Worm (Caenorhabditis elegans) whole organism, mixed stage, embryonic: ENCODE results near the gene fbxb-44.

Experiments
- M03D4.4 ChIP-seq: sonication (generic microtip); optimal IDR thresholded peaks from 2 replicates; lab custom pipeline; 2017; ENCODE audit warnings: mild to moderate bottlenecking, missing genetic modification characterization, missing compliant biosample characterization
- bed-3 ChIP-seq: fragments of 200-800 bp; sonication (Bioruptor generic); optimal IDR thresholded peaks from 3 replicates; lab custom pipeline; 2018; ENCODE audit warnings: mild to moderate bottlenecking, missing genetic modification characterization, moderate library complexity, missing compliant biosample characterization
- blmp-1 ChIP-seq: fragments of 150-350 bp; optimal IDR thresholded peaks from 2 replicates; lab custom pipeline; 2014; ENCODE audit warnings: missing biosample characterization, missing genetic modification characterization
- ceh-39 ChIP-seq: fragments of 150-350 bp; optimal IDR thresholded peaks from 2 replicates; lab custom pipeline; 2014; ENCODE audit warnings: missing biosample characterization, missing genetic modification characterization
- ceh-43 ChIP-seq: fragments of 200-800 bp; sonication (Bioruptor generic); optimal IDR thresholded peaks from 2 replicates; lab custom pipeline; 2018; ENCODE audit warnings: mild to moderate bottlenecking, missing genetic modification characterization, moderate library complexity, missing compliant biosample characterization
- ceh-83 ChIP-seq: fragments of 200-800 bp; sonication (Bioruptor generic); optimal IDR thresholded peaks from 2 replicates; lab custom pipeline; 2018; ENCODE audit warnings: mild to moderate bottlenecking, missing genetic modification characterization, missing compliant biosample characterization
- ces-1 ChIP-seq: fragments of 150-350 bp; optimal IDR thresholded peaks from 2 replicates; lab custom pipeline; 2014; ENCODE audit warnings: missing biosample characterization, missing genetic modification reagents, missing genetic modification characterization
- cnd-1 ChIP-seq: fragments of 200-800 bp; sonication (Bioruptor generic); optimal IDR thresholded peaks from 2 replicates; lab custom pipeline; 2018; ENCODE audit warnings: mild to moderate bottlenecking, missing genetic modification characterization, missing compliant biosample characterization
- drap-1 ChIP-seq: fragments of 200-800 bp; sonication (Bioruptor generic); optimal IDR thresholded peaks from 3 replicates; lab custom pipeline; 2018; ENCODE audit warnings: mild to moderate bottlenecking, missing genetic modification characterization, missing compliant biosample characterization
- elt-1 ChIP-seq: sonication (generic microtip); optimal IDR thresholded peaks from 2 replicates; lab custom pipeline; 2017; ENCODE audit warnings: missing genetic modification characterization, mild to moderate bottlenecking, missing compliant biosample characterization, antibody characterized with exemption, moderate library complexity, borderline replicate concordance; ENCODE audit not compliant: insufficient read depth
- elt-3 ChIP-seq: fragments of 150-350 bp; optimal IDR thresholded peaks from 2 replicates; lab custom pipeline; 2014; ENCODE audit warnings: missing biosample characterization, missing genetic modification characterization
- flh-1 ChIP-seq: fragments of 200-800 bp; sonication (Bioruptor generic); optimal IDR thresholded peaks from 2 replicates; lab custom pipeline; 2018; ENCODE audit warnings: mild to moderate bottlenecking, missing genetic modification characterization, moderate library complexity, missing compliant biosample characterization
- ham-2 ChIP-seq: fragments of 200-800 bp; sonication (Bioruptor generic); optimal IDR thresholded peaks from 2 replicates; lab custom pipeline; 2018; ENCODE audit warnings: mild to moderate bottlenecking, missing genetic modification characterization, missing compliant biosample characterization
- lin-13 ChIP-seq: fragments of 150-350 bp; optimal IDR thresholded peaks from 2 replicates; lab custom pipeline; 2014; ENCODE audit warnings: missing biosample characterization, missing genetic modification characterization
- lin-32 ChIP-seq: fragments of 200-800 bp; sonication (Bioruptor generic); optimal IDR thresholded peaks from 2 replicates; lab custom pipeline; 2018; ENCODE audit warnings: mild to moderate bottlenecking, missing genetic modification characterization, missing compliant biosample characterization
- mab-5 ChIP-seq: fragments of 150-350 bp; optimal IDR thresholded peaks from 2 replicates; lab custom pipeline; 2014; ENCODE audit warnings: missing biosample characterization, missing genetic modification characterization
- mep-1 ChIP-seq: fragments of 150-350 bp; optimal IDR thresholded peaks from 2 replicates; lab custom pipeline; 2017; ENCODE audit warnings: missing biosample characterization, missing genetic modification reagents, missing genetic modification characterization, inconsistent platforms
- nhr-12 ChIP-seq: fragments of 150-350 bp; optimal IDR thresholded peaks from 2 replicates; lab custom pipeline; 2014; ENCODE audit warnings: missing biosample characterization, missing genetic modification characterization
- nhr-2 ChIP-seq: fragments of 150-350 bp; optimal IDR thresholded peaks from 2 replicates; lab custom pipeline; 2014; ENCODE audit warnings: missing biosample characterization, missing genetic modification characterization
- nhr-237 ChIP-seq: fragments of 150-350 bp; optimal IDR thresholded peaks from 2 replicates; lab custom pipeline; 2014; ENCODE audit warnings: missing biosample characterization, missing genetic modification characterization
- nhr-28 ChIP-seq: fragments of 150-350 bp; optimal IDR thresholded peaks from 2 replicates; lab custom pipeline; 2014; ENCODE audit warnings: missing biosample characterization, missing genetic modification characterization
- nhr-76 ChIP-seq: sonication (generic microtip); optimal IDR thresholded peaks from 2 replicates; lab custom pipeline; 2017; ENCODE audit warnings: missing biosample characterization, missing genetic modification characterization
- pha-4 ChIP-seq: fragments of 150-350 bp; optimal IDR thresholded peaks from 2 replicates; lab custom pipeline; 2018; ENCODE audit warnings: missing biosample characterization, missing genetic modification reagents, missing genetic modification characterization
- sem-2 ChIP-seq: fragments of 200-800 bp; sonication (Bioruptor generic); optimal IDR thresholded peaks from 2 replicates; lab custom pipeline; 2018; ENCODE audit warnings: mild to moderate bottlenecking, missing genetic modification characterization, missing compliant biosample characterization
- snpc-4 ChIP-seq: fragments of 150-350 bp; optimal IDR thresholded peaks from 2 replicates; lab custom pipeline; 2014; ENCODE audit warnings: missing biosample characterization, missing genetic modification characterization
- tbx-8 ChIP-seq: fragments of 200-800 bp; sonication (Bioruptor generic); optimal IDR thresholded peaks from 2 replicates; lab custom pipeline; 2018; ENCODE audit warnings: mild to moderate bottlenecking, missing genetic modification characterization, moderate library complexity, missing compliant biosample characterization
- unc-120 ChIP-seq: sonication (generic microtip); optimal IDR thresholded peaks from 2 replicates; lab custom pipeline; 2017; ENCODE audit warnings: missing genetic modification characterization, missing compliant biosample characterization; ENCODE audit not compliant: poor library complexity, severe bottlenecking
- zip-8 ChIP-seq: fragments of 150-350 bp; optimal IDR thresholded peaks from 2 replicates; lab custom pipeline; 2014; ENCODE audit warnings: missing biosample characterization, missing genetic modification characterization

The fbxb-44 gene

DNA sequence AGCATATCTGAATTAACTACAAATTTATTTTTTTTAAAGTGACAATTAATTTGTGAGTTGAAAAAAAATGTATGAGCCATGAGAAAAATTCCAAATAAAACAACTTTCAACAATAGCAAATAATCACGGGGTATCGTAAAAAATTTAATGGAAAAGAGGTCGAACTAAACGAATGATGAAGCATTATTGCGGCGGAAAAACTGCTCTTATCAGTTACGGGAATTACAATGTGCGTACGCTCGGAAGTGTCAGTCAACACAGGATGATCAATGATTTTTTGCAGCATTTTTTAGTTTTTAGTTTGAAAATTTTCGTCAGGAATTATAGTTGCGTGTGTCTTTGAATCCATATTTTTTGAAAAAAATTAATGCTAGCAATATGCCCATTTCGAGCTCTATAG, 38.1 kb downstream of the fbxb-44 start:
- no peak for TF ChIP-seq snpc-4 (tag; lab: Kevin White, UChicago)
- no peak for TF ChIP-seq nhr-2
- no peak for TF ChIP-seq lin-13 (tag; lab: Kevin White, UChicago)
- TF ChIP-seq mab-5 = no peak
- no peak for TF ChIP-seq blmp-1

DNA sequence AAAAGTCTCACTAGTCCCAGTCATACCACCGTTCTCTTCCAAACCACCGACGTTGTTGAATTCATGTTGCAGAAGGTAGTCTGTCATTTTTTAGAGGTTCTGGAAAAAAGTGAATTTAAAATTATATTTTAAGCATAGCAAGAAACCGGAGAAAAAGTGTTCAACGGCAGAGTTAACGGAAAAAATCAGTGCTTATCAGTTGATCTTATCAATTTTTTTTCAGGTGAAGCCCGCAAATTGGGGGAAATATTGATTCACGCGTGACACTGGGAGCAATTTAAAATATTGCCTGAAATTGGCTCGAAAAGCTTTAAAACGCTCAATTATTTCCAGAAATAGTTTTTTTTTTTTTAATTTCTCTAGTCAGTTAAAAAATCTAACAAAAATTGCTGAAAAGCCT, 41.2 kb downstream of the fbxb-44 start, which contains the start of gene math-38:
TSS of gene math-38 (minus strand) at position 101 of the 400 bp plus-strand sequence.
- no peak for TF ChIP-seq mep-1
- TF ChIP-seq zip-8 = no peak
- TF ChIP-seq snpc-4 (tag; lab: Kevin White, UChicago) = no peak
- no peak for TF ChIP-seq lin-13 (tag; lab: Kevin White, UChicago)
- no peak for TF ChIP-seq nhr-2
- TF ChIP-seq blmp-1 = no peak
- no peak for TF ChIP-seq nhr-237 (tag; lab: Kevin White, UChicago)
- no peak for TF ChIP-seq ham-2 (GFP tag; lab: Kevin White, UChicago)
- no peak for TF ChIP-seq nhr-12 (tag; lab: Kevin White, UChicago)
- TF ChIP-seq sem-2 = no peak
- TF ChIP-seq tbx-8 (GFP tag; lab: Kevin White, UChicago) = no peak
- no peak for TF ChIP-seq ceh-43 (GFP tag; lab: Kevin White, UChicago)
- TF ChIP-seq unc-120 = no peak
- TF ChIP-seq elt-3 = no peak
- TF ChIP-seq pha-4 = no peak
- TF ChIP-seq flh-1 (GFP tag; lab: Kevin White, UChicago) = no peak

DNA sequence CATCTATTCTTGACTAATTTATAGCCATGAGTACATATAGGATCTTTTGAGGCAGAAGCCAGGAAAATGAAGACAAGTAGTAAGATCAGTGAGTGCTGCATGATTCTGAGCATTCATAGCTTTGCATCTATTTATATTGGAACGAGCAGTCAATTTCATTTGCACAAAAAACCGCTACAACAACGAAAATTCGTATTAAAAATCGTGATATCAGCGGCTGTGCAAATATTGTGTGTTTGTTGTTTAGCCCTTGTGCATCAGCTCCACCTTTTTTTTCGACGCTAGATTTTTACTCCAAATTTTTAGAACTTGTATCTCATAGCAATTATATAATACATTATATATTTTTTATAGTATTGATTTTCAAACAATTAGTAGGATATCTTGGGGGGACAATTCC, 45.5 kb downstream of the fbxb-44 start, which contains the start of gene clec-21:
TSS of gene clec-21 (minus strand) at position 101 of the 400 bp plus-strand sequence.
- TF ChIP-seq ceh-39 (tag; lab: Kevin White, UChicago) (no peak), lin-32 (GFP tag; lab: Kevin White, UChicago) (no peak), nhr-12 (tag; lab: Kevin White, UChicago) (no peak), bed-3 (no peak), snpc-4 (tag; lab: Kevin White, UChicago) (no peak), cnd-1 (no peak)

DNA sequence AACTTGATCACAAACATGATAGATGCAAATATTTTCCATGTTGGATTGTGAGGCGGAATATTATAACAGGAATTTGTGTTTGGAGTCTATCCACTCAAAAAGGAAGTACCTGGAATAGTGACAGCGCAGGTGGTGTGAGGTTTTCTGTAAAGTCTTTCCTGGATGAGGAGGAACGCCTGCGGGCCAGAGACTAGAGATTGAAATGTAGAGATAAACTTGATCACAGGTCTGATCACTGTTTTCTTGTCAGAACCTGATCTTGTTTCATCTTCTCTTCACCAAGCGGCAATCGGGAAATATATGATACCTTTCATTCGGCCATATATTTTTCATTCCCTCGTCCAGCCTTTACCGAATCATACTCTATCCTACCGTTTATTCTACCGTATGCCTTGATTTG, 47.6 kb downstream of the fbxb-44 start, which contains the start of gene T07H3.8:
TSS of gene T07H3.8 (plus strand) at position 301 of the 400 bp plus-strand sequence.
- TF ChIP-seq nhr-76 (tag; lab: Kevin White, UChicago) (no peak), nhr-12 (tag; lab: Kevin White, UChicago) (no peak), nhr-237 (tag; lab: Kevin White, UChicago) (no peak), elt-1 (tag; lab: Kevin White, UChicago) (no peak), M03D4.4 (no peak), ces-1 (GFP tag; lab: Kevin White, UChicago) (no peak), elt-3 (no peak), drap-1 (GFP tag; lab: Kevin White, UChicago) (no peak), nhr-28 (no peak), ceh-83 (GFP tag; lab: Kevin White, UChicago) (no peak), cnd-1 (no peak), ham-2 (GFP tag; lab: Kevin White, UChicago) (no peak)
